Fruit fly (Drosophila melanogaster) Kc167 (cell line): ENCODE data around the gene Dtd.

Experiments
- Myc ChIP-seq: fragments of >200 bp; optimal IDR thresholded peaks from 2 replicates; lab custom pipeline; 2017; ENCODE audit warnings: missing external identifiers
- Sin3A ChIP-seq: fragments of >200 bp; optimal IDR thresholded peaks from 2 replicates; lab custom pipeline; 2018; ENCODE audit warnings: missing external identifiers
- h ChIP-seq: fragments of >200 bp; optimal IDR thresholded peaks from 3 replicates; lab custom pipeline; 2018; ENCODE audit warnings: missing external identifiers
- insv ChIP-seq: fragments of >200 bp; optimal IDR thresholded peaks from 3 replicates; lab custom pipeline; 2018; ENCODE audit warnings: missing external identifiers
- psq ChIP-seq: fragments of >200 bp; optimal IDR thresholded peaks from 2 replicates; lab custom pipeline; 2017; ENCODE audit warnings: missing external identifiers
- ttk ChIP-seq: sonication (Bioruptor generic); optimal IDR thresholded peaks from 2 replicates; lab custom pipeline; 2017; ENCODE audit warnings: missing external identifiers

DNA sequence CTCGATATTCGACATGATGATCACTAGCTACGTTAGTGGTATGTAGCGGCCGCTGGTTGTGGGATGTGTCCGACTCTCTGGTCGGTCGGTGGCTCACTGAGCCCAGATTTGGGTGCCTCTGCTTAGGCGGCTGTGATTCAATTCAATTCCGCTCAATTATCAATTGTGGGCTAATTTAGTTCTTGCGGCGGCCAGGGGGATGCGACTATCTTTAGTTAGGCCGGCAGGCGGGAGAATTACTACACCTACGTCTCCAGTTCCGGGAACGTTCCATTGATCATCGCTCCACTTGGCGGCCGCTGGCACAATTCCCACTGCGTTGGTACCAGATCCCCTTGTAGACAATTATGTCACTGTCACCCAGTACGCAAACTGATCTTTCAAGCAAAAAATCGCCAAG lies 11.3 kb upstream of the Dtd start, which contains the start of the genes bumpel and CG45676:
- no peak for TF ChIP-seq Sin3A (lab: Kevin White, UChicago)
- no peak for TF ChIP-seq Myc (lab: Kevin White, UChicago)
- no peak for TF ChIP-seq ttk (lab: Kevin White, UChicago)
- no peak for TF ChIP-seq psq
- TF ChIP-seq h (lab: Kevin White, UChicago): no peak
- no peak for TF ChIP-seq insv (lab: Kevin White, UChicago)
